Fruit fly (Drosophila melanogaster): ENCODE measurements around the gene Smg6.

- no peak for TF ChIP-seq Clk (GFP tag; optimal IDR thresholded peaks at IDR 0.05)
- no peak for TF ChIP-seq toe (GFP tag; optimal IDR thresholded peaks at IDR 0.05)
- TF ChIP-seq Hr96 (GFP tag; optimal IDR thresholded peaks at IDR 0.05), result no peak
- TF ChIP-seq CG33017 (tag; optimal IDR thresholded peaks at IDR 0.05), result no peak
- TF ChIP-seq CG7101 (tag; optimal IDR thresholded peaks at IDR 0.05), result no peak
These were observed 33.6 kb upstream of the Smg6 start for dm6 chr3R:25066856-25067255.

All from whole organism, adult.